Worm (Caenorhabditis elegans): ENCODE measurements around the gene ugt-43.
A peak's percentile ranks its signal among the peaks of the same experiment; 100 is the strongest.

Gene ugt-43

ce11 chrIV:10475234-10475633, 10.8 kb downstream of the ugt-43 start:
- TF ChIP-seq nhr-23 (tag; optimal IDR thresholded peaks at IDR 0.05) (no peak), nhr-129 (tag; optimal IDR thresholded peaks at IDR 0.05) (no peak), mbf-1 (tag; optimal IDR thresholded peaks at IDR 0.05) (no peak), lsy-2 (tag; optimal IDR thresholded peaks at IDR 0.05) (no peak), gmeb-1 (tag; optimal IDR thresholded peaks at IDR 0.05) (no peak), Y55F3AM.14 (GFP tag; optimal IDR thresholded peaks at IDR 0.05) (no peak)

- peak; percentile 60 for TF ChIP-seq F13H6.1 (tag; optimal IDR thresholded peaks at IDR 0.05)
- TF ChIP-seq unc-55 (GFP tag; optimal IDR thresholded peaks at IDR 0.05): peak; percentile 92
- peak; percentile 33 for TF ChIP-seq lin-13 (GFP tag; optimal IDR thresholded peaks at IDR 0.05)
- TF ChIP-seq nhr-21 (tag; optimal IDR thresholded peaks at IDR 0.05): peak; percentile 19
- peak; percentile 82 for TF ChIP-seq crh-2 (tag; optimal IDR thresholded peaks at IDR 0.05)
- peak; percentile 46 for TF ChIP-seq sem-4 (tag; optimal IDR thresholded peaks at IDR 0.05)
- peak; percentile 52 for TF ChIP-seq unc-39 (tag; optimal IDR thresholded peaks at IDR 0.05)
- TF ChIP-seq ztf-1 (GFP tag; conservative IDR thresholded peaks at IDR 0.05): no peak
- TF ChIP-seq sma-9 (GFP tag; optimal IDR thresholded peaks at IDR 0.05): peak; percentile 46
- no peak for TF ChIP-seq sma-9 (tag; optimal IDR thresholded peaks at IDR 0.05)
- peak; percentile 36 for TF ChIP-seq nhr-6 (tag; optimal IDR thresholded peaks at IDR 0.05)
- peak in 1 of 2 experiments; percentile 66 for TF ChIP-seq lsy-2 (tag; optimal IDR thresholded peaks at IDR 0.05)
- peak; percentile 64 for TF ChIP-seq Y55F3AM.14 (GFP tag; optimal IDR thresholded peaks at IDR 0.05)
- TF ChIP-seq lin-11 (tag; optimal IDR thresholded peaks at IDR 0.05): peak; percentile 66
- TF ChIP-seq ztf-4 (tag; optimal IDR thresholded peaks at IDR 0.05): no peak
- TF ChIP-seq zag-1 (tag; optimal IDR thresholded peaks at IDR 0.05): peak; percentile 79
- no peak for TF ChIP-seq gmeb-1 (tag; optimal IDR thresholded peaks at IDR 0.05)
- peak; percentile 59 to 61 for TF ChIP-seq mdl-1 (tag; optimal IDR thresholded peaks at IDR 0.05)
- TF ChIP-seq lin-39 (tag; optimal IDR thresholded peaks at IDR 0.05): no peak
- no peak for TF ChIP-seq aly-2 (tag; optimal IDR thresholded peaks at IDR 0.05)
- TF ChIP-seq egl-27 (tag; optimal IDR thresholded peaks at IDR 0.05): peak; percentile 43
- peak; percentile 79 for TF ChIP-seq nhr-129 (tag; optimal IDR thresholded peaks at IDR 0.05)
- peak; percentile 89 for TF ChIP-seq C34F6.9 (tag; optimal IDR thresholded peaks at IDR 0.05)
- TF ChIP-seq mab-5 (tag; optimal IDR thresholded peaks at IDR 0.05): no peak
These were observed 17.3 kb downstream of the ugt-43 start, which contains the start of gene egl-21 for ce11 chrIV:10481695-10482094. egl-21 (minus strand) TSS chrIV:10481844.

ce11 chrIV:10482585-10482984, 18.2 kb downstream of the ugt-43 start:
- peak; percentile 12 for TF ChIP-seq fos-1 (tag; optimal IDR thresholded peaks at IDR 0.05)
- no peak for TF ChIP-seq nhr-129 (tag; optimal IDR thresholded peaks at IDR 0.05)
- no peak for TF ChIP-seq zag-1 (tag; optimal IDR thresholded peaks at IDR 0.05)

- TF ChIP-seq ztf-4 (tag; optimal IDR thresholded peaks at IDR 0.05) (peak; percentile 10), snpc-4 (tag; optimal IDR thresholded peaks at IDR 0.05) (peak; percentile 10), ztf-1 (GFP tag; conservative IDR thresholded peaks at IDR 0.05) (no peak), lin-11 (tag; optimal IDR thresholded peaks at IDR 0.05) (peak; percentile 26), sem-4 (tag; optimal IDR thresholded peaks at IDR 0.05) (peak; percentile 71), C34F6.9 (tag; optimal IDR thresholded peaks at IDR 0.05) (peak; percentile 85), nhr-129 (tag; optimal IDR thresholded peaks at IDR 0.05) (peak; percentile 46), sma-9 (GFP tag; optimal IDR thresholded peaks at IDR 0.05) (peak; percentile 94), sma-9 (tag; optimal IDR thresholded peaks at IDR 0.05) (no peak), ama-1 (optimal IDR thresholded peaks at IDR 0.05) (no peak), blmp-1 (tag; optimal IDR thresholded peaks at IDR 0.05; ENCODE audit: insufficient read depth) (peak; percentile 7), lin-39 (tag; optimal IDR thresholded peaks at IDR 0.05) (no peak), unc-55 (GFP tag; optimal IDR thresholded peaks at IDR 0.05) (peak; percentile 72), ceh-16 (tag; optimal IDR thresholded peaks at IDR 0.05) (peak; percentile 35), skn-1 (tag; optimal IDR thresholded peaks at IDR 0.05) (no peak), egl-27 (tag; optimal IDR thresholded peaks at IDR 0.05) (peak; percentile 57), ceh-82 (tag; optimal IDR thresholded peaks at IDR 0.05) (no peak), alr-1 (tag; optimal IDR thresholded peaks at IDR 0.05) (no peak), lsy-2 (tag; optimal IDR thresholded peaks at IDR 0.05) (peak; percentile 67 to 87), nhr-25 (tag; optimal IDR thresholded peaks at IDR 0.05) (no peak), fos-1 (tag; optimal IDR thresholded peaks at IDR 0.05) (peak; percentile 92), nhr-6 (tag; optimal IDR thresholded peaks at IDR 0.05) (peak; percentile 63), gmeb-1 (tag; optimal IDR thresholded peaks at IDR 0.05) (peak; percentile 84), lin-13 (GFP tag; optimal IDR thresholded peaks at IDR 0.05) (peak; percentile 62), nhr-21 (tag; optimal IDR thresholded peaks at IDR 0.05) (peak; percentile 59), sma-3 (GFP tag; optimal IDR thresholded peaks at IDR 0.05) (peak; percentile 89), crh-2 (tag; optimal IDR thresholded peaks at IDR 0.05) (peak; percentile 64), unc-39 (tag; optimal IDR thresholded peaks at IDR 0.05) (no peak), mbf-1 (tag; optimal IDR thresholded peaks at IDR 0.05) (no peak), F13H6.1 (tag; optimal IDR thresholded peaks at IDR 0.05) (peak; percentile 84)
These were observed 19.3 kb downstream of the ugt-43 start, which contains the start of the genes F01D4.5 and ced-5 for ce11 chrIV:10483607-10484117. F01D4.5 (minus strand) TSS chrIV:10483657. ced-5 (plus strand) TSS chrIV:10484110.

Data from whole organism, L2 larva.